Fruit fly (Drosophila melanogaster) whole organism, pupa: ENCODE measurements around the gene KP78a.
A peak's percentile ranks its signal among the peaks of the same experiment; 100 is the strongest.

Experiments used
- CG10348 ChIP-seq: fragments of 200-800 bp; sonication (Bioruptor generic); IDR thresholded peaks from 2 replicates; pipeline ENCODE4 v1.3.6; 2022; ENCODE audit warnings: missing biosample characterization, missing genetic modification characterization
- CG12605 ChIP-seq: fragments of 200-800 bp; sonication (Bioruptor generic); IDR thresholded peaks from 2 replicates; pipeline ENCODE4 v1.3.6; 2022; ENCODE audit warnings: missing biosample characterization, missing genetic modification characterization
- CG13204 ChIP-seq: fragments of 200-800 bp; sonication (Bioruptor generic); optimal IDR thresholded peaks from 2 replicates; lab custom pipeline; 2018; ENCODE audit warnings: missing biosample characterization, mild to moderate bottlenecking, missing genetic modification characterization, moderate library complexity
- CG14655 ChIP-seq: fragments of 200-800 bp; sonication (Bioruptor generic); optimal IDR thresholded peaks from 3 replicates; lab custom pipeline; 2017; ENCODE audit warnings: mild to moderate bottlenecking, missing biosample characterization, missing genetic modification reagents, missing genetic modification characterization
- CG15710 ChIP-seq: fragments of 200-800 bp; sonication (Bioruptor generic); optimal IDR thresholded peaks from 2 replicates; lab custom pipeline; 2018; ENCODE audit warnings: missing biosample characterization, mild to moderate bottlenecking, missing genetic modification characterization, moderate library complexity
- CG17806 ChIP-seq: fragments of 200-800 bp; sonication (Bioruptor generic); optimal IDR thresholded peaks from 2 replicates; lab custom pipeline; 2018; ENCODE audit warnings: missing biosample characterization, mild to moderate bottlenecking, missing genetic modification characterization, moderate library complexity
- CG32121 ChIP-seq: fragments of 200-800 bp; sonication (Bioruptor generic); IDR thresholded peaks from 2 replicates; pipeline ENCODE4 v1.3.6; 2022; ENCODE audit warnings: missing biosample characterization, missing genetic modification characterization
- CG34367 ChIP-seq: fragments of 200-800 bp; sonication (Bioruptor generic); optimal IDR thresholded peaks from 2 replicates; lab custom pipeline; 2018; ENCODE audit warnings: missing biosample characterization, mild to moderate bottlenecking, missing genetic modification characterization
- CG4496 ChIP-seq: fragments of 200-800 bp; sonication (Bioruptor generic); IDR thresholded peaks from 3 replicates; pipeline ENCODE4 v1.3.6; 2022; ENCODE audit warnings: missing biosample characterization, missing genetic modification characterization
- CG8159 ChIP-seq: fragments of 200-800 bp; sonication (Bioruptor generic); optimal IDR thresholded peaks from 3 replicates; lab custom pipeline; 2018; ENCODE audit warnings: missing biosample characterization, mild to moderate bottlenecking, missing genetic modification characterization, moderate library complexity
- CG8301 ChIP-seq: fragments of 200-800 bp; sonication (Bioruptor generic); optimal IDR thresholded peaks from 2 replicates; lab custom pipeline; 2018; ENCODE audit warnings: missing biosample characterization, mild to moderate bottlenecking, missing genetic modification characterization
- CG9948 ChIP-seq: fragments of 200-800 bp; sonication (Bioruptor generic); optimal IDR thresholded peaks from 2 replicates; lab custom pipeline; 2018; ENCODE audit warnings: missing biosample characterization, mild to moderate bottlenecking, missing genetic modification characterization, moderate library complexity
- D1 ChIP-seq: fragments of 200-800 bp; sonication (Bioruptor generic); optimal IDR thresholded peaks from 2 replicates; lab custom pipeline; 2018; ENCODE audit warnings: missing biosample characterization, mild to moderate bottlenecking, missing genetic modification characterization, moderate library complexity
- EcR ChIP-seq: fragments of 200-800 bp; sonication (Bioruptor generic); optimal IDR thresholded peaks from 3 replicates; lab custom pipeline; 2019; ENCODE audit warnings: missing biosample characterization, missing genetic modification characterization, mild to moderate bottlenecking, moderate library complexity, missing genetic modification reagents
- Ets98B ChIP-seq: fragments of 200-800 bp; sonication (Bioruptor generic); IDR thresholded peaks from 2 replicates; pipeline ENCODE4 v1.3.6; 2022; ENCODE audit warnings: missing biosample characterization, missing genetic modification characterization
- Pif1A ChIP-seq: fragments of 200-800 bp; sonication (Bioruptor generic); optimal IDR thresholded peaks from 3 replicates; lab custom pipeline; 2016; ENCODE audit warnings: missing biosample characterization, missing genetic modification characterization
- Pif1B ChIP-seq: fragments of 200-800 bp; sonication (Bioruptor generic); optimal IDR thresholded peaks from 3 replicates; lab custom pipeline; 2016; ENCODE audit warnings: missing biosample characterization, missing genetic modification characterization
- Snoo ChIP-seq: fragments of 200-800 bp; sonication (Bioruptor generic); optimal IDR thresholded peaks from 3 replicates; lab custom pipeline; 2017; ENCODE audit warnings: missing biosample characterization, mild to moderate bottlenecking, missing genetic modification characterization, inconsistent platforms
- fd96Ca ChIP-seq: fragments of 200-800 bp; sonication (Bioruptor generic); IDR thresholded peaks from 3 replicates; pipeline ENCODE4 v1.3.6; 2022; ENCODE audit warnings: missing biosample characterization, missing genetic modification characterization
- gl ChIP-seq: fragments of 200-800 bp; sonication (Bioruptor generic); optimal IDR thresholded peaks from 2 replicates; lab custom pipeline; 2018; ENCODE audit warnings: missing biosample characterization, mild to moderate bottlenecking, missing genetic modification characterization
- rn ChIP-seq: fragments of 200-800 bp; sonication (Bioruptor generic); IDR thresholded peaks from 2 replicates; pipeline ENCODE4 v1.3.6; 2022; ENCODE audit warnings: missing biosample characterization, missing genetic modification characterization

KP78a gene

DNA sequence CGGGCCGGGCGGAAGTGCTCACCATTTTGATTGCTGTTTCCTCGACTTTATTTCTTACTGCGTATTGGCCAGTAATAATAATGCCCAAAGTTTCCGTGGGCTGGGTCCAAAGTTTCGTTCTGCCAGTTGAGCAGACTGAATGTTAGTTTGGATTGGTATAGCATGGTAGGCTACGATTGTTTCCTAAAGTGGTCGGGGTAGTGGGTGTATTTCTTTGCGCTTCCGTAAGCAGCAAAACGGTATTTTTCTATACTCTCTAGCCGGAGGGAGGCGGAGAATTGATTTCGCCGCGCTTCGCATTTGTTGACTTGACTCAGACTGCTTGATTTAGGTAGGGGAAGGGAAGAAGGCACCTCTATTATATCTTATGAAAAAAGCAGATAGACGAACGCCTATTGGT is 9.5 kb downstream of the KP78a start:
- no peak for TF ChIP-seq CG8301 (tag; lab: Kevin White, UChicago)
- TF ChIP-seq rn: no peak
- no peak for TF ChIP-seq CG4496 (GFP tag; lab: Robert Waterston, UW)
- no peak for TF ChIP-seq CG14655 (GFP tag; lab: Kevin White, UChicago)
- no peak for TF ChIP-seq Ets98B (GFP tag; lab: Robert Waterston, UW)
- TF ChIP-seq CG32121 (GFP tag; lab: Robert Waterston, UW): no peak
- TF ChIP-seq Snoo (tag; lab: Kevin White, UChicago): no peak
- no peak for TF ChIP-seq CG8159
- no peak for TF ChIP-seq CG17806 (tag; lab: Kevin White, UChicago)
- no peak for TF ChIP-seq CG10348 (GFP tag; lab: Robert Waterston, UW)

DNA sequence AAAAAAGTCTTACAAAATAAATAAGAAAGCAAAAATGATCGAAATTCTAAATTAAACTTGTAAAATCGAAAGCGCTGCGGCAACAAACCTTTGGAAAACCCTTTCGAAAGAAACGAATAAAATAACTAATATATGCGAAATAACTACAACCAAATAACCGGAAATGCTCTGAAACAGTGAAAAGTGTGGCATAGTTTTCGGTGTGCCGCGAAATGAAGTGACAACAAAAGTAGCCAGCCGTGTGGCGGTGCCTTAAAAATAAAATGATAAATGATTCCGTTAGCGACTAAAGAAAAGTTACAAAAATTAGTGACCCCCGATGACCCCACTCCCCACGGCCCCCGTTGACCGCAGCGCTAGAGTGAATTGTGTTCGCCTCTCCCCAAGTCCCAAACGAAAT is 14.6 kb downstream of the KP78a start:
- TF ChIP-seq Pif1A (GFP tag; lab: Kevin White, UChicago): peak; percentile 28
- TF ChIP-seq gl: no peak
- TF ChIP-seq CG14655 (GFP tag; lab: Kevin White, UChicago): peak; percentile 34
- TF ChIP-seq CG15710 (tag; lab: Kevin White, UChicago): no peak
- TF ChIP-seq CG10348 (GFP tag; lab: Robert Waterston, UW): no peak
- TF ChIP-seq Pif1B (GFP tag; lab: Kevin White, UChicago): no peak
- TF ChIP-seq CG17806 (tag; lab: Kevin White, UChicago): no peak
- no peak for TF ChIP-seq CG13204
- TF ChIP-seq EcR (GFP tag; lab: Kevin White, UChicago): no peak
- TF ChIP-seq CG8159: no peak
- peak; percentile 89 for TF ChIP-seq CG4496 (GFP tag; lab: Robert Waterston, UW)
- no peak for TF ChIP-seq CG8301 (tag; lab: Kevin White, UChicago)
- TF ChIP-seq CG32121 (GFP tag; lab: Robert Waterston, UW): no peak
- peak; percentile 39 for TF ChIP-seq CG34367
- TF ChIP-seq fd96Ca (GFP tag; lab: Robert Waterston, UW): no peak
- peak; percentile 56; the same call in 1 of the 2 replicates for TF ChIP-seq CG12605 (GFP tag; lab: Robert Waterston, UW)
- TF ChIP-seq rn: no peak
- no peak for TF ChIP-seq D1
- no peak for TF ChIP-seq Snoo (tag; lab: Kevin White, UChicago)
- no peak for TF ChIP-seq CG9948 (tag; lab: Kevin White, UChicago)
- TF ChIP-seq Ets98B (GFP tag; lab: Robert Waterston, UW): peak; percentile 48

DNA sequence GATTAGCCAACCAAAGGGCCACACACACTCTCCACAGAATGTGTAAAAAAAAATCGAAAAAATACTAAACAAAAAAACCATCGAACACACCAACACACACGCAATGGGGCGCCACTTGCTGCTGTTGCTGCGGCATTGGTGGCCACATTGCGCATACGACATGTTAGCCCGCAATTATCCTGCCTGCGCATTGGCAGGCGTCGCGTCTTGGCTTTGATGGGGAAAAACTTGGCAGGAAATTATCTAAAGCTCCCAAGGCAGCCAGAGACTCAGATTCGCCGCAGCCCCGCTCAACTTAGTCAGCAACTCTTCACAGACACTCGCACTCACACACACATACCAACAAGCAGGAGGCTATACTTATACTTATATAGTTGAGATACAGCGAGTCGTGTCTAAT is 15.8 kb downstream of the KP78a start:
- TF ChIP-seq CG10348 (GFP tag; lab: Robert Waterston, UW) (no peak), Ets98B (GFP tag; lab: Robert Waterston, UW) (no peak), fd96Ca (GFP tag; lab: Robert Waterston, UW) (no peak), CG12605 (GFP tag; lab: Robert Waterston, UW) (no peak), Snoo (tag; lab: Kevin White, UChicago) (no peak), CG34367 (no peak), CG4496 (GFP tag; lab: Robert Waterston, UW) (no peak), CG8159 (no peak), CG17806 (tag; lab: Kevin White, UChicago) (no peak), CG14655 (GFP tag; lab: Kevin White, UChicago) (no peak), CG13204 (no peak), CG9948 (tag; lab: Kevin White, UChicago) (no peak)

DNA sequence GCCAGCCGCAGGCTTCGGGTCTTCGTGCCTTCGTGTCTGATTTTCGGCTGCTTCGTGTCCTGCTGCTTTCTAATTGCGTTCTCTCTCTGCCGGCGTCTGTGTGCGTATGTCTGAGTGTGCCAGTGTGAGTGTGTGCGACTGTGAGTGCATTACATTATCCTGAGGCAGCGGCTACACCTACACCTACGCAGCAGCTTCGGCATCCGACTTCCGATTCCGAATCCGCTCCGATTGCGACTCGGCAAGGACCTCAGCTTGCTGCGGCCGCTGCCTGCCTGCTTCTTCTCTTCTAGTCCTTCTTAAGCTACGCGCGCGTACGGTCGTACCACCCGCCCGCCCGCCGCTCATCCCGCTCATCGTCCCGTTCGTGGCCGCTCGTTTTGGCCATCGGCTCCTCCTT is 17.1 kb downstream of the KP78a start:
- TF ChIP-seq CG14655 (GFP tag; lab: Kevin White, UChicago) (no peak), Snoo (tag; lab: Kevin White, UChicago) (no peak), CG13204 (no peak), Pif1B (GFP tag; lab: Kevin White, UChicago) (no peak), gl (no peak), rn (no peak), CG4496 (GFP tag; lab: Robert Waterston, UW) (no peak), CG10348 (GFP tag; lab: Robert Waterston, UW) (no peak), Ets98B (GFP tag; lab: Robert Waterston, UW) (no peak), CG15710 (tag; lab: Kevin White, UChicago) (no peak), CG12605 (GFP tag; lab: Robert Waterston, UW) (no peak), fd96Ca (GFP tag; lab: Robert Waterston, UW) (no peak), Pif1A (GFP tag; lab: Kevin White, UChicago) (no peak), CG9948 (tag; lab: Kevin White, UChicago) (no peak), CG8159 (no peak)
- TF ChIP-seq, all 21 proteins: peak for 0

DNA sequence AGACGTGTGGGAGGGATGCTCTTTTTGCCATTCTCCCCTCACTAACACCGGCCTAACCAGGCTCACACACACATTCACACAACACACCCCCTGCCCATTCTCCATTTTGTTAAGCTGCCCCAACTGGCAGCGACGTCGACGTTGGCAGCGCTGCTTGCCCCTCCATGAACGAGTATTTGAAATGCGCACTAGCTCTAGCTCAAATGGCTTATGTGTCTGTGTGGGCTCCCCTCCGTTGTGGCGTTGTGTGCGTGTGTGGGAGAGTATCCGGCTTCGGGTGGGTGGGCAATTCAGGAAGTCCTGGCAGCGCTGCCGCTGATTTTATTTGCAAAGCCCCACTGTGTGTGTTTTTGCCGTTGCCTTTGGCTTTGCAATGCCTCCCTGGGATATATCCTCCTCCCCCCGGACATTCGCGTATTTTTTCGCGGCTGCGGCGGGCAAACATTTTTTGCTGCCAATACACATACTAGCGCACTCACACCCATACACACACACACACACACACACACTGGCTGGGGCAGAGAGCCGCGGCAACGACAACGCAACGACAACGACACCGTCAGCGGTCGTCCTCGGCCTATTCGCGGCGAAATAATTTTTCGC is 18.6 kb downstream of the KP78a start:
- no peak for TF ChIP-seq CG32121 (GFP tag; lab: Robert Waterston, UW)
- TF ChIP-seq CG34367: no peak
- no peak for TF ChIP-seq Ets98B (GFP tag; lab: Robert Waterston, UW)
- no peak for TF ChIP-seq CG14655 (GFP tag; lab: Kevin White, UChicago)
- TF ChIP-seq Pif1B (GFP tag; lab: Kevin White, UChicago): no peak
- TF ChIP-seq D1: no peak
- TF ChIP-seq CG4496 (GFP tag; lab: Robert Waterston, UW): no peak
- no peak for TF ChIP-seq CG15710 (tag; lab: Kevin White, UChicago)
- TF ChIP-seq CG9948 (tag; lab: Kevin White, UChicago): no peak
- TF ChIP-seq CG17806 (tag; lab: Kevin White, UChicago): no peak
- TF ChIP-seq gl: no peak
- TF ChIP-seq CG8159: no peak
- TF ChIP-seq fd96Ca (GFP tag; lab: Robert Waterston, UW): no peak
- no peak for TF ChIP-seq Pif1A (GFP tag; lab: Kevin White, UChicago)
- TF ChIP-seq CG8301 (tag; lab: Kevin White, UChicago): no peak
- no peak for TF ChIP-seq rn
